Worm (Caenorhabditis elegans) whole organism, L2 larva: ENCODE data around the gene T12D8.5.
A peak's percentile ranks its signal among the peaks of the same experiment; 100 is the strongest.

Source experiments
- C34F6.9 ChIP-seq: fragments of 150-350 bp; optimal IDR thresholded peaks from 2 replicates; lab custom pipeline; 2014; ENCODE audit warnings: missing biosample characterization, missing genetic modification characterization
- F13H6.1 ChIP-seq: sonication (generic microtip); optimal IDR thresholded peaks from 2 replicates; lab custom pipeline; 2016; ENCODE audit warnings: missing genetic modification characterization, missing compliant biosample characterization
- R02D3.7 ChIP-seq: fragments of 150-350 bp; optimal IDR thresholded peaks from 2 replicates; lab custom pipeline; 2014; ENCODE audit warnings: missing biosample characterization, missing genetic modification characterization
- alr-1 ChIP-seq: fragments of 150-350 bp; optimal IDR thresholded peaks from 2 replicates; lab custom pipeline; 2014; ENCODE audit warnings: missing biosample characterization, missing genetic modification characterization
- aly-2 ChIP-seq: fragments of 150-350 bp; optimal IDR thresholded peaks from 2 replicates; lab custom pipeline; 2014; ENCODE audit warnings: missing biosample characterization, missing genetic modification characterization
- ama-1 ChIP-seq: fragments of 150-350 bp; optimal IDR thresholded peaks from 2 replicates; lab custom pipeline; 2018; ENCODE audit warnings: inconsistent platforms
- blmp-1 ChIP-seq: sonication (generic microtip); optimal IDR thresholded peaks from 2 replicates; lab custom pipeline; 2017; ENCODE audit warnings: missing genetic modification characterization, mild to moderate bottlenecking, missing compliant biosample characterization, antibody characterized with exemption, moderate library complexity; ENCODE audit not compliant: insufficient read depth
- ceh-16 ChIP-seq: fragments of 150-350 bp; optimal IDR thresholded peaks from 2 replicates; lab custom pipeline; 2014; ENCODE audit warnings: missing biosample characterization, missing genetic modification characterization
- crh-2 ChIP-seq: sonication (generic microtip); optimal IDR thresholded peaks from 2 replicates; lab custom pipeline; 2017; ENCODE audit warnings: missing biosample characterization, missing genetic modification characterization
- dmd-4 ChIP-seq: sonication (generic microtip); optimal IDR thresholded peaks from 2 replicates; lab custom pipeline; 2017; ENCODE audit warnings: missing biosample characterization, missing genetic modification characterization
- elt-1 ChIP-seq: fragments of 150-350 bp; optimal IDR thresholded peaks from 2 replicates; lab custom pipeline; 2014; ENCODE audit warnings: missing biosample characterization, missing genetic modification characterization
- elt-3 ChIP-seq: sonication (generic microtip); optimal IDR thresholded peaks from 2 replicates; lab custom pipeline; 2017; ENCODE audit warnings: missing biosample characterization, missing genetic modification characterization
- fos-1 ChIP-seq: fragments of 150-350 bp; optimal IDR thresholded peaks from 2 replicates; lab custom pipeline; 2014; ENCODE audit warnings: missing biosample characterization, missing genetic modification characterization
- gmeb-1 ChIP-seq: fragments of 150-350 bp; optimal IDR thresholded peaks from 2 replicates; lab custom pipeline; 2014; ENCODE audit warnings: missing biosample characterization, missing genetic modification characterization
- lsy-2 ChIP-seq, 2 experiments: fragments of 150-350 bp in 1 of 2; sonication (generic microtip) in 1 of 2; optimal IDR thresholded peaks; 2 replicates each; lab custom pipeline; 2014 to 2017; ENCODE audit warnings: missing biosample characterization in 2 of 2, missing genetic modification characterization in 2 of 2
- nhr-11 ChIP-seq: fragments of 150-350 bp; optimal IDR thresholded peaks from 2 replicates; lab custom pipeline; 2014; ENCODE audit warnings: missing biosample characterization, missing genetic modification characterization
- nhr-129 ChIP-seq: fragments of 150-350 bp; optimal IDR thresholded peaks from 2 replicates; lab custom pipeline; 2014; ENCODE audit warnings: missing biosample characterization, missing genetic modification characterization
- nhr-21 ChIP-seq: fragments of 150-350 bp; optimal IDR thresholded peaks from 2 replicates; lab custom pipeline; 2014; ENCODE audit warnings: missing biosample characterization, missing genetic modification characterization
- nhr-237 ChIP-seq: fragments of 150-350 bp; optimal IDR thresholded peaks from 2 replicates; lab custom pipeline; 2014; ENCODE audit warnings: missing biosample characterization, missing genetic modification characterization
- nhr-25 ChIP-seq: fragments of 150-350 bp; sonication (generic microtip); optimal IDR thresholded peaks from 3 replicates; lab custom pipeline; 2014; ENCODE audit warnings: missing biosample characterization, missing genetic modification characterization
- peb-1 ChIP-seq: fragments of 150-350 bp; optimal IDR thresholded peaks from 2 replicates; lab custom pipeline; 2014; ENCODE audit warnings: missing biosample characterization, missing genetic modification characterization
- sem-4 ChIP-seq: fragments of 150-350 bp; optimal IDR thresholded peaks from 2 replicates; lab custom pipeline; 2014; ENCODE audit warnings: missing biosample characterization, missing genetic modification reagents, missing genetic modification characterization
- skn-1 ChIP-seq: sonication (generic microtip); optimal IDR thresholded peaks from 2 replicates; lab custom pipeline; 2017; ENCODE audit warnings: missing biosample characterization, missing genetic modification characterization
- sma-3 ChIP-seq: sonication (generic microtip); optimal IDR thresholded peaks from 2 replicates; lab custom pipeline; 2016; ENCODE audit warnings: missing genetic modification reagents, missing genetic modification characterization, missing compliant biosample characterization
- sma-9 ChIP-seq, 2 experiments: fragments of 150-350 bp in 1 of 2; sonication (generic microtip) in 1 of 2; optimal IDR thresholded peaks; 2 replicates each; lab custom pipeline; 2014 to 2016; ENCODE audit warnings: missing genetic modification characterization in 2 of 2, mild to moderate bottlenecking in 1 of 2, missing biosample characterization in 1 of 2, missing compliant biosample characterization in 1 of 2, missing genetic modification reagents in 1 of 2, moderate library complexity in 1 of 2
- unc-39 ChIP-seq: fragments of 150-350 bp; optimal IDR thresholded peaks from 2 replicates; lab custom pipeline; 2014; ENCODE audit warnings: missing biosample characterization, missing genetic modification characterization
- unc-55 ChIP-seq: fragments of 150-350 bp; sonication (generic microtip); optimal IDR thresholded peaks from 3 replicates; lab custom pipeline; 2014; ENCODE audit warnings: missing biosample characterization, missing genetic modification reagents, missing genetic modification characterization
- unc-62 ChIP-seq: fragments of 150-350 bp; optimal IDR thresholded peaks from 2 replicates; lab custom pipeline; 2014; ENCODE audit warnings: missing biosample characterization, missing genetic modification reagents, missing genetic modification characterization
- ztf-1 ChIP-seq: fragments of 200-800 bp; sonication (Bioruptor generic); conservative IDR thresholded peaks from 2 replicates; pipeline ENCODE4 v1.3.6; 2022; ENCODE audit warnings: missing genetic modification characterization, missing compliant biosample characterization
- ztf-11 ChIP-seq: sonication (generic microtip); optimal IDR thresholded peaks from 2 replicates; lab custom pipeline; 2017; ENCODE audit warnings: missing biosample characterization, missing genetic modification characterization
- ztf-4 ChIP-seq: fragments of 150-350 bp; optimal IDR thresholded peaks from 2 replicates; lab custom pipeline; 2014; ENCODE audit warnings: missing biosample characterization, missing genetic modification characterization

T12D8.5 gene

DNA sequence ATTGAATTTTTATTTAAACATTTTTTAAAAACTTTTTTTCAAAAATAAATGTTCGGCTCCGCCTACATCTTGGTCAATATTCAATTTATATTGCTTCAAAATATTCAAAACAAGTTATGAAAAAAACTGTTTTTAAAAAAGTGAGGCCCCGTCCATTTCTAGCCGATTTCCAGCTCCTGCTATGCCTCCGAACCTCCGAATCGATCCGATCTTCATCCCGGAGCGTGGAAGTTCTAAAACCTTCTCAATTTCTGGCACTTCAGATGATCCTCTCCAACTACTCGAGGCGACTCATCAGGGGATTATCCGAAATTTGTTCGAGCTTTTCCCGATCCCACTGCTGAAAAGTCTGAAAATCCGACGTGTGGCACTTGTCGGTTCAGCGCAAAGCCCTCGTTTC, 12.4 kb downstream of the T12D8.5 start:
- TF ChIP-seq ztf-11 (tag; lab: Kevin White, UChicago) (no peak), sem-4 (tag; lab: Kevin White, UChicago) (no peak), alr-1 (no peak), aly-2 (tag; lab: Kevin White, UChicago) (no peak), nhr-21 (tag; lab: Kevin White, UChicago) (no peak), lsy-2 (tag; optimal IDR thresholded peaks at IDR 0.05; lab: Kevin White, UChicago) (no peak), nhr-11 (no peak), skn-1 (tag; lab: Kevin White, UChicago) (no peak)
- TF ChIP-seq, all 48 proteins: peak for 0

DNA sequence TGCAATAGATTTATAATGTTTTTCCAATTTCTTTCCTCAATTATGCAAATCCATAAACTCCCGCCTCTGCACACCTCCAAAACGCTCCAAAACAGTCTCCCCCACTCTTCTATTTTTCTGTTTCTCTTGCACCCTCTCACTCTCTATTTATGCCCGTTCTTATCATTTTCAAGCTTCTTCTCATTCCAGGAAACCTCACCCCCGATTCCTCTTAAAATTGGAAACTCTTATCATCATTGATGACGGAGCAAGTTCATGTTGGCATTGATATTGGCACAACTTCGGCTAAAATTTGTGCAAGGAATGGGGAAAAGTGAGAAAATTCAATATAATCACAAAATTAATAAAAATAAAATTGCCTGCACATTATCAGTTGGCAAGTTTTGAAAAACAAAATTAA, 18.8 kb downstream of the T12D8.5 start, which contains the start of gene shpk-1:
shpk-1 (plus strand) TSS at position 188 of the 400 bp plus-strand sequence.
- TF ChIP-seq crh-2 (tag; lab: Kevin White, UChicago) = peak; percentile 77
- TF ChIP-seq fos-1 = peak; percentile 96
- peak; percentile 46 for TF ChIP-seq gmeb-1 (tag; lab: Kevin White, UChicago)
- no peak for TF ChIP-seq ztf-11 (tag; lab: Kevin White, UChicago)
- no peak for TF ChIP-seq ceh-16
- peak; percentile 40 for TF ChIP-seq F13H6.1
- TF ChIP-seq sma-9 (GFP tag; optimal IDR thresholded peaks at IDR 0.05; lab: Kevin White, UChicago) = peak; percentile 40
- no peak for TF ChIP-seq sma-9 (tag; optimal IDR thresholded peaks at IDR 0.05; lab: Kevin White, UChicago)
- TF ChIP-seq nhr-11 = no peak

DNA sequence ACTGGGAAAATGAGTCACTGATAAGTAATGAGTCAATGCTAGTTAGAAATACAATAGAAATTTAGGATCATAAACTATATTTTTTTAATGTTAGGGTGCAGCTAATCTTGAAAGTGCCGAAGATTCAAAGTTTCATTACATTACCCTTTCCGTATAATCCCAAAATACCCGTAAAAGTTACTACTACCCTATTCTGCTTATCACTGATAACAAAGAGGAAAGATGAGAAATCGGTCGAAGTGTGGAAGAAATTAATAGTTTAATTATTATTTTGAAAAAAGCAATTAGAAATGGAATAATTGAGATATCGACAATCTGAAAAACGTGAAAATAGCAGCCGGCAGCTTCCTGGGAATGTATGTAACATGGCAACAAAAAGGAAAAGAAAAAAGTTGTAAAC, 19.7 kb downstream of the T12D8.5 start:
- TF ChIP-seq elt-3 = no peak
- peak; percentile 51 for TF ChIP-seq fos-1
- no peak for TF ChIP-seq unc-55 (GFP tag; lab: Kevin White, UChicago)

DNA sequence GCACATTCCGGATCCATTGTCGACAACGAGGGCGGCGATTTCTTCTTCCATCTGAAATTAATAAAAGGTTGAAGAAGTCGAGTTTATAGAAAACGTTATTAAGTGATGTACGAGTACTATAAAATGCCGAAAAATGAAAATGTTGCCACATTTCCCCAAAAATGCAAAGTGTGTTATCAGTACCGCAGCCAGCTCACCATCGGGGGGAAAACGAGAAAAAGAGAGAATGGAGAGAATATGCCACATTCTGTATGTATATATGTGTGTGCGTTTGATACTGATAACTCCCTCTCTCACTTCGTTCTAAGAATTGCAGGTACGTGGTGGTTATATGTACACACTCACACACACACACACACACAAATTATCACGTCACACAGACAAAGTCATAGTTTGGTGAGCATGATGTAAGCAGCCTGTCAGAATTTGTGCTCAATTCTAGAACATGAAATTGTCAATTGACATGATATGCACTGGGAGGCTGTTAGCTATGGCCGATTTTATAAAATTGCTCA, 20.5 kb downstream of the T12D8.5 start, which contains the start of gene act-5:
act-5 (minus strand) TSS at position 51 of the 515 bp plus-strand sequence.
- no peak for TF ChIP-seq dmd-4 (tag; lab: Kevin White, UChicago)
- TF ChIP-seq nhr-129 (tag; lab: Kevin White, UChicago) = peak; percentile 60
- TF ChIP-seq crh-2 (tag; lab: Kevin White, UChicago) = peak; percentile 87
- TF ChIP-seq fos-1 = peak; percentile 91
- no peak for TF ChIP-seq skn-1 (tag; lab: Kevin White, UChicago)
- peak; percentile 41 for TF ChIP-seq gmeb-1 (tag; lab: Kevin White, UChicago)
- peak; percentile 71 for TF ChIP-seq sma-9 (GFP tag; optimal IDR thresholded peaks at IDR 0.05; lab: Kevin White, UChicago)
- no peak for TF ChIP-seq sma-9 (tag; optimal IDR thresholded peaks at IDR 0.05; lab: Kevin White, UChicago)
- TF ChIP-seq F13H6.1 = peak; percentile 33

DNA sequence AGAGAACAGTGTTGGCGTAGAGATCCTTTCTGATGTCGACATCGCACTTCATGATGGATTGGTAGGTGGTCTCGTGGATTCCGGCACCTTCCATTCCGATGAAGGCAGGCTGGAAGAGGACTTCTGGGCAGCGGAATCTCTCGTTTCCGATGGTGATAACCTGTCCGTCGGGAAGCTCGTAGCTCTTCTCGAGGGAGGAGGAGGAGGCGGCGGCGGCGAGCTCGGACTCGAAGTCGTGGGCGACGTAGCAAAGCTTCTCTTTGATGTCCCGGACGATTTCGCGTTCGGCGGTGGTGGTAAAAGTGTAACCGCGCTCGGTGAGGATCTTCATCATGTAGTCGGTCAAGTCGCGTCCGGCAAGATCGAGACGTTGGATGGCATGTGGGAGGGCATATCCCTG, 21.8 kb downstream of the T12D8.5 start:
- TF ChIP-seq elt-1 (tag; lab: Kevin White, UChicago) = no peak
- TF ChIP-seq nhr-11 = peak; percentile 24
- TF ChIP-seq, all 48 proteins: peak for 1

DNA sequence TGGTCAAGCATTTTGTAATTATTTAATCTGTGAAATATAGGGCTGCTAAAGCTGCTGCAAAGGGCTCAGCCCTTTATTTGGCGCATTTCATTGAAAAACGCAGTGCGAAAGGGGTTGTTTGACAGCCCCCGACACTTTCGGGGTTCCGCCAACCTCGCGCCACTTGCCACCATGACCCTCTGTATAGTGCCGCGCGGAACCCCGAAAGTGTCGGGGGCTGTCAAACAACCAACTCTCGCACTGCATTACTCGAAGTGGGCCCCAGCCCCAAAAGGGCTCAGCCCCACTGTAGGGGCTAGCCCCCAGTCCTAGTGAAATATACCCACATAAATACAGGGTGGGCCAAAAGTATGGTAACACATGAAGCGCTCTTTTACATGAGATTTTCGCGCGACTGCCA, 26.3 kb downstream of the T12D8.5 start:
- TF ChIP-seq ceh-16 (no peak), nhr-25 (tag; lab: Kevin White, UChicago) (no peak), unc-62 (GFP tag; lab: Kevin White, UChicago) (no peak), ztf-1 (GFP tag; lab: Robert Waterston, UW) (no peak), ama-1 (lab: Kevin White, UChicago) (no peak), peb-1 (tag; lab: Kevin White, UChicago) (no peak), R02D3.7 (no peak), dmd-4 (tag; lab: Kevin White, UChicago) (no peak), C34F6.9 (tag; lab: Kevin White, UChicago) (no peak), aly-2 (tag; lab: Kevin White, UChicago) (no peak), blmp-1 (tag; lab: Kevin White, UChicago) (no peak), unc-39 (tag; lab: Kevin White, UChicago) (no peak), sma-3 (GFP tag; lab: Kevin White, UChicago) (no peak), nhr-237 (tag; lab: Kevin White, UChicago) (no peak), ztf-4 (tag; lab: Kevin White, UChicago) (no peak)
- TF ChIP-seq, all 48 proteins: peak for 0
